Worm (Caenorhabditis elegans): ENCODE data around the gene R03D7.8.
"Not testable (repeated sequence)": the region's sequence is repeated elsewhere in the genome, so short reads cannot be mapped to it uniquely, and the experiment has no call there.

Gene R03D7.8

DNA sequence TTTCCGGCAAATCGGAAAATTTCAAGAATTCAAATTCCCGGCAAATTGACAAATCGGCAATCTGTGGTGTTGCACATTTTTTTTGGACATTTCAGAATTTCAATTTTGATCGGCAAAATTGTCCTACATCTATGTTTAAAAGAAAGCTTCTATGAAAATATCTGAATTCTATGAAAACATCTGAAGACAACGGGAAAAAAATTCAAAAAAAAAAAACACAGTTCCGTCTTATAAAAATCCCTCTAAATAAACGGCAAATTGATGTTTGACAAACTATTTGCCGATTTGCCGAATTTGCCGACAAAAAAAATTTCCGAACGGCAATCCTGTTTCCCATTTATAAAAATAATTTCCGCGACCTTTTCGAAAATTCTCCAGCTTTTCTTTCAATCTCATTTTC lies 42.3 kb downstream of the R03D7.8 start, which contains the start of gene F44F4.15:
TSS of gene F44F4.15 (plus strand) at position 301 of the 400 bp plus-strand sequence.
- TF ChIP-seq F13C5.2 (tag; optimal IDR thresholded peaks at IDR 0.05) (no peak), sea-1 (GFP tag; conservative IDR thresholded peaks at IDR 0.05) (no peak), hmbx-1 (tag; optimal IDR thresholded peaks at IDR 0.05) (no peak), hnd-1 (tag; optimal IDR thresholded peaks at IDR 0.05) (no peak), ets-7 (tag; optimal IDR thresholded peaks at IDR 0.05) (no peak), hmg-4 (GFP tag; optimal IDR thresholded peaks at IDR 0.05) (no peak), flt-1 (GFP tag; IDR thresholded peaks at IDR 0.05) (no peak), ceh-36 (tag; optimal IDR thresholded peaks at IDR 0.05) (no peak), scrt-1 (GFP tag; IDR thresholded peaks at IDR 0.05) (no peak), pes-1 (GFP tag; IDR thresholded peaks at IDR 0.05) (no peak), tbx-11 (GFP tag; IDR thresholded peaks at IDR 0.05) (no peak), B0310.2 (tag; optimal IDR thresholded peaks at IDR 0.05) (no peak), ceh-13 (GFP tag; optimal IDR thresholded peaks at IDR 0.05) (no peak), tbx-37 (GFP tag; conservative IDR thresholded peaks at IDR 0.05) (no peak), tra-4 (tag; optimal IDR thresholded peaks at IDR 0.05) (no peak), aly-1 (tag; optimal IDR thresholded peaks at IDR 0.05) (no peak)

- no peak for TF ChIP-seq ceh-36 (tag; optimal IDR thresholded peaks at IDR 0.05)
- no peak for TF ChIP-seq hnd-1 (tag; optimal IDR thresholded peaks at IDR 0.05)
- no peak for TF ChIP-seq hmg-4 (GFP tag; optimal IDR thresholded peaks at IDR 0.05)
- TF ChIP-seq B0310.2 (tag; optimal IDR thresholded peaks at IDR 0.05) = no peak
- TF ChIP-seq tbx-11 (GFP tag; IDR thresholded peaks at IDR 0.05) = no peak
- no peak for TF ChIP-seq tra-4 (tag; optimal IDR thresholded peaks at IDR 0.05)
- TF ChIP-seq ceh-13 (GFP tag; optimal IDR thresholded peaks at IDR 0.05) = no peak
- no peak for TF ChIP-seq scrt-1 (GFP tag; IDR thresholded peaks at IDR 0.05)
- no peak for TF ChIP-seq ama-1 (optimal IDR thresholded peaks at IDR 0.05)
Observed at ce11 chrII:10912995-10913394, 43.7 kb downstream of the R03D7.8 start.

- TF ChIP-seq hmg-4 (GFP tag; optimal IDR thresholded peaks at IDR 0.05) (no peak), hnd-1 (tag; optimal IDR thresholded peaks at IDR 0.05) (no peak)
Observed at ce11 chrII:10910219-10910618, 46.5 kb downstream of the R03D7.8 start, which contains the start of gene sra-11. TSS of gene sra-11 (minus strand) at chrII:10910319.

ce11 chrII:10904379-10904778 lies 52.3 kb downstream of the R03D7.8 start, which contains the start of gene sra-12:
TSS of gene sra-12 (minus strand) at chrII:10904479.
- TF ChIP-seq scrt-1 (GFP tag; IDR thresholded peaks at IDR 0.05); ceh-13 (GFP tag; optimal IDR thresholded peaks at IDR 0.05); B0310.2 (tag; optimal IDR thresholded peaks at IDR 0.05): not testable (repeated sequence)

Measured in whole organism, early embryonic.